Fruit fly (Drosophila melanogaster) Kc167 (cell line): ENCODE results near the gene btsz.

Experiments used
- Myc ChIP-seq: fragments of >200 bp; optimal IDR thresholded peaks from 2 replicates; lab custom pipeline; 2017; ENCODE audit warnings: missing external identifiers
- h ChIP-seq: fragments of >200 bp; optimal IDR thresholded peaks from 3 replicates; lab custom pipeline; 2018; ENCODE audit warnings: missing external identifiers
- insv ChIP-seq: fragments of >200 bp; optimal IDR thresholded peaks from 3 replicates; lab custom pipeline; 2018; ENCODE audit warnings: missing external identifiers
- psq ChIP-seq: fragments of >200 bp; optimal IDR thresholded peaks from 2 replicates; lab custom pipeline; 2017; ENCODE audit warnings: missing external identifiers

- TF ChIP-seq h (lab: Kevin White, UChicago): no peak
- TF ChIP-seq psq: no peak
- TF ChIP-seq Myc: no peak
- TF ChIP-seq insv: no peak
Measured at dm6 chr3R:14780747-14781146, 94.5 kb downstream of the btsz start.
